Worm (Caenorhabditis elegans) whole organism, L3 larva: ENCODE results near the gene M88.4.

Source experiments
- ama-1 ChIP-seq: fragments of 150-350 bp; optimal IDR thresholded peaks from 2 replicates; lab custom pipeline; 2018
- egl-5 ChIP-seq: fragments of 150-350 bp; optimal IDR thresholded peaks from 2 replicates; lab custom pipeline; 2017; ENCODE audit warnings: missing biosample characterization, missing genetic modification reagents, missing genetic modification characterization, inconsistent platforms
- elt-2 ChIP-seq: sonication (generic microtip); optimal IDR thresholded peaks from 2 replicates; lab custom pipeline; 2016; ENCODE audit warnings: missing genetic modification reagents, mild to moderate bottlenecking, missing genetic modification characterization, missing compliant biosample characterization
- elt-3 ChIP-seq, 3 experiments: fragments of 150-350 bp in 1 of 3; sonication (generic microtip) in 2 of 3; optimal IDR thresholded peaks; 2 replicates in 2 of 3; 4 replicates in 1 of 3; lab custom pipeline; 2014 to 2017; ENCODE audit warnings: missing biosample characterization in 3 of 3, missing genetic modification characterization in 3 of 3
- hmg-11 ChIP-seq: sonication (generic microtip); optimal IDR thresholded peaks from 2 replicates; lab custom pipeline; 2016; ENCODE audit warnings: missing genetic modification characterization, missing compliant biosample characterization
- jun-1 ChIP-seq: fragments of 150-350 bp; optimal IDR thresholded peaks from 2 replicates; lab custom pipeline; 2014; ENCODE audit warnings: missing biosample characterization, missing genetic modification reagents, missing genetic modification characterization
- nhr-11 ChIP-seq: fragments of 150-350 bp; optimal IDR thresholded peaks from 2 replicates; lab custom pipeline; 2014; ENCODE audit warnings: missing biosample characterization, missing genetic modification characterization
- nhr-12 ChIP-seq: fragments of 150-350 bp; optimal IDR thresholded peaks from 2 replicates; lab custom pipeline; 2014; ENCODE audit warnings: missing biosample characterization, missing genetic modification characterization
- nhr-23 ChIP-seq: fragments of 150-350 bp; optimal IDR thresholded peaks from 2 replicates; lab custom pipeline; 2014; ENCODE audit warnings: missing biosample characterization, missing genetic modification reagents, missing genetic modification characterization
- nhr-25 ChIP-seq: sonication (generic microtip); optimal IDR thresholded peaks from 2 replicates; lab custom pipeline; 2017; ENCODE audit warnings: missing biosample characterization, missing genetic modification characterization
- ztf-11 ChIP-seq: fragments of 150-350 bp; optimal IDR thresholded peaks from 2 replicates; lab custom pipeline; 2014; ENCODE audit warnings: missing biosample characterization, missing genetic modification characterization

The M88.4 gene

ce11 chrIII:4600139-4600762, 51.4 kb downstream of the M88.4 start, which contains the start of gene mab-21:
Gene mab-21 (plus strand): TSS chrIII:4600753.
- no peak for TF ChIP-seq nhr-11 (tag; lab: Kevin White, UChicago)
- no peak for TF ChIP-seq jun-1 (tag; lab: Kevin White, UChicago)
- peak; percentile 0 for TF ChIP-seq nhr-23 (tag; lab: Kevin White, UChicago)
- TF ChIP-seq ztf-11 = no peak
- TF ChIP-seq elt-3 (tag; optimal IDR thresholded peaks at IDR 0.05; lab: Kevin White, UChicago) = peak in 1 of 3 experiments; percentile 34
- no peak for TF ChIP-seq hmg-11 (tag; lab: Kevin White, UChicago)
- no peak for TF ChIP-seq ama-1 (lab: Kevin White, UChicago)
- no peak for TF ChIP-seq nhr-12 (tag; lab: Kevin White, UChicago)
- TF ChIP-seq elt-2 (tag; lab: Kevin White, UChicago) = no peak
- TF ChIP-seq nhr-25 (tag; lab: Kevin White, UChicago) = peak; percentile 5
- no peak for TF ChIP-seq egl-5 (tag; lab: Kevin White, UChicago)
- TF ChIP-seq, all 47 proteins: peak for 3
